Worm (Caenorhabditis elegans) whole organism, early embryonic: ENCODE measurements around the gene F09G2.2.

Experiments
- F13C5.2 ChIP-seq: sonication (generic microtip); optimal IDR thresholded peaks from 2 replicates; lab custom pipeline; 2017; ENCODE audit warnings: mild to moderate bottlenecking, missing genetic modification characterization, inconsistent platforms, missing compliant biosample characterization
- ama-1 ChIP-seq: fragments of 150-350 bp; optimal IDR thresholded peaks from 2 replicates; lab custom pipeline; 2014
- ceh-13 ChIP-seq: fragments of 200-800 bp; sonication (Bioruptor generic); optimal IDR thresholded peaks from 2 replicates; lab custom pipeline; 2018; ENCODE audit warnings: mild to moderate bottlenecking, missing genetic modification characterization, missing compliant biosample characterization
- ets-7 ChIP-seq: sonication (generic microtip); optimal IDR thresholded peaks from 2 replicates; lab custom pipeline; 2016; ENCODE audit warnings: missing genotype, missing genetic modification characterization, missing compliant biosample characterization
- flt-1 ChIP-seq: fragments of 200-800 bp; sonication (Bioruptor generic); IDR thresholded peaks from 2 replicates; pipeline ENCODE4 v1.3.6; 2022; ENCODE audit warnings: missing genetic modification characterization, missing compliant biosample characterization
- hmbx-1 ChIP-seq: sonication (generic microtip); optimal IDR thresholded peaks from 2 replicates; lab custom pipeline; 2016; ENCODE audit warnings: mild to moderate bottlenecking, missing genetic modification characterization, missing compliant biosample characterization
- hmg-4 ChIP-seq: fragments of 200-800 bp; sonication (Bioruptor generic); optimal IDR thresholded peaks from 2 replicates; lab custom pipeline; 2018; ENCODE audit warnings: mild to moderate bottlenecking, missing genetic modification characterization, missing compliant biosample characterization
- hnd-1 ChIP-seq: sonication (generic microtip); optimal IDR thresholded peaks from 2 replicates; lab custom pipeline; 2016; ENCODE audit warnings: missing genetic modification characterization, missing compliant biosample characterization
- pes-1 ChIP-seq: fragments of 200-800 bp; sonication (Bioruptor generic); IDR thresholded peaks from 2 replicates; pipeline ENCODE4 v1.3.6; 2022; ENCODE audit warnings: missing genetic modification reagents, missing genetic modification characterization, missing compliant biosample characterization
- scrt-1 ChIP-seq: fragments of 200-800 bp; sonication (Bioruptor generic); IDR thresholded peaks from 2 replicates; pipeline ENCODE4 v1.3.6; 2022; ENCODE audit warnings: missing genetic modification characterization, missing compliant biosample characterization
- sea-1 ChIP-seq: fragments of 200-800 bp; sonication (Bioruptor generic); conservative IDR thresholded peaks from 2 replicates; pipeline ENCODE4 v1.3.6; 2022; ENCODE audit warnings: missing genetic modification characterization, missing compliant biosample characterization
- tbx-11 ChIP-seq: fragments of 200-800 bp; sonication (Bioruptor generic); IDR thresholded peaks from 2 replicates; pipeline ENCODE4 v1.3.6; 2022; ENCODE audit warnings: missing genetic modification characterization, missing compliant biosample characterization

DNA sequence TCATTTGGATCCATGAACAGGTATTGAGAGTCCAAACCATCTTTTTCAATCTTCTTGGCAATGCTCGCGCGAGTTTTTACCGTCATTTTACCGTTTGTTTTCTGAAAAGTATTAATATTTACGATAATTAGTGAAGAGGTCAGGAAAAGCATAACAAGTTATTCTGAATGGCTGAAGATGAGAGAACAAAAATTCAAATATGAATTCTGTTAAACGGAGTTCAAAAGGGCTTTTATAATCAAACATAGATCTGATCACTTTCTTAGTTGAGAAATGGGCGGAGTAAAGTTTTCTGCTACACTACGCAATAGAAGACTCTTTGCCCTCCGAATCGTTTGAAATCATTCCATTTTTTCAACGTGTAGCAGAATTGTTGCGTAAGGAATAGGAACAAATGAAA, 43.7 kb upstream of the F09G2.2 start, which contains the start of gene fat-7:
- TF ChIP-seq ceh-13 (no peak), tbx-11 (GFP tag; lab: Robert Waterston, UW) (no peak), scrt-1 (GFP tag; lab: Robert Waterston, UW) (no peak), ama-1 (lab: Kevin White, UChicago) (no peak), F13C5.2 (no peak), flt-1 (GFP tag; lab: Robert Waterston, UW) (no peak), pes-1 (GFP tag; lab: Robert Waterston, UW) (no peak), hnd-1 (tag; lab: Kevin White, UChicago) (no peak), hmg-4 (GFP tag; lab: Kevin White, UChicago) (no peak), hmbx-1 (tag; lab: Kevin White, UChicago) (no peak), ets-7 (no peak), sea-1 (GFP tag; lab: Robert Waterston, UW) (no peak)
